Worm (Caenorhabditis elegans) whole organism, L2 larva: ENCODE data around the gene C49F8.14.

Source experiments
- F13H6.1 ChIP-seq: sonication (generic microtip); optimal IDR thresholded peaks from 2 replicates; lab custom pipeline; 2016; ENCODE audit warnings: missing genetic modification characterization, missing compliant biosample characterization
- ama-1 ChIP-seq: fragments of 150-350 bp; optimal IDR thresholded peaks from 2 replicates; lab custom pipeline; 2018; ENCODE audit warnings: inconsistent platforms
- egl-27 ChIP-seq: sonication (generic microtip); optimal IDR thresholded peaks from 3 replicates; lab custom pipeline; 2017; ENCODE audit warnings: missing biosample characterization, missing genetic modification reagents, missing genetic modification characterization
- lin-13 ChIP-seq: fragments of 150-350 bp; optimal IDR thresholded peaks from 2 replicates; lab custom pipeline; 2014; ENCODE audit warnings: missing biosample characterization, missing genetic modification reagents, missing genetic modification characterization
- lin-39 ChIP-seq: fragments of 150-350 bp; optimal IDR thresholded peaks from 2 replicates; lab custom pipeline; 2014; ENCODE audit warnings: missing biosample characterization, missing genetic modification reagents, missing genetic modification characterization
- nhr-237 ChIP-seq: fragments of 150-350 bp; optimal IDR thresholded peaks from 2 replicates; lab custom pipeline; 2014; ENCODE audit warnings: missing biosample characterization, missing genetic modification characterization

ce11 chrX:13356469-13356868 lies 20.3 kb downstream of the C49F8.14 start:
- TF ChIP-seq nhr-237 (tag; lab: Kevin White, UChicago), result no peak
- peak; percentile 77 for TF ChIP-seq egl-27 (tag; lab: Kevin White, UChicago)
- no peak for TF ChIP-seq lin-39 (tag; lab: Kevin White, UChicago)
- TF ChIP-seq F13H6.1 (tag; lab: Kevin White, UChicago), result peak; percentile 86
- peak; percentile 46 for TF ChIP-seq lin-13 (GFP tag; lab: Kevin White, UChicago)
- no peak for TF ChIP-seq ama-1 (lab: Kevin White, UChicago)
